Worm (Caenorhabditis elegans) whole organism, young adult: Measurements from ENCODE around the gene fbxa-181.

ENCODE experiments used
- athp-1 ChIP-seq: sonication (generic microtip); optimal IDR thresholded peaks from 2 replicates; lab custom pipeline; 2017; ENCODE audit warnings: mild to moderate bottlenecking, missing genetic modification characterization, missing compliant biosample characterization
- bed-1 ChIP-seq: fragments of 200-800 bp; sonication (Bioruptor generic); IDR thresholded peaks from 2 replicates; pipeline ENCODE4 v1.3.6; 2022; ENCODE audit warnings: missing genetic modification reagents, missing genetic modification characterization, missing compliant biosample characterization
- cebp-1 ChIP-seq, 2 experiments: fragments of 200-800 bp in 1 of 2; sonication (Bioruptor generic) in 1 of 2; sonication (generic microtip) in 1 of 2; IDR thresholded peaks in 1 of 2; optimal IDR thresholded peaks in 1 of 2; 2 replicates each; pipeline versions ENCODE4 v1.3.6 to Lab custom; 2017 to 2022; ENCODE audit warnings: missing compliant biosample characterization in 2 of 2, missing genetic modification characterization in 2 of 2, mild to moderate bottlenecking in 1 of 2, missing genetic modification reagents in 1 of 2, moderate library complexity in 1 of 2
- gei-17 ChIP-seq: fragments of 200-800 bp; sonication (Bioruptor generic); optimal IDR thresholded peaks from 2 replicates; lab custom pipeline; 2018; ENCODE audit warnings: mild to moderate bottlenecking, missing genetic modification characterization, missing compliant biosample characterization
- him-1 ChIP-seq: sonication (generic microtip); optimal IDR thresholded peaks from 2 replicates; lab custom pipeline; 2016; ENCODE audit warnings: missing genotype, missing genetic modification reagents, missing genetic modification characterization, missing compliant biosample characterization
- let-607 ChIP-seq, 2 experiments: fragments of 200-800 bp in 1 of 2; sonication (Bioruptor generic) in 1 of 2; sonication (generic microtip) in 1 of 2; optimal IDR thresholded peaks; 2 replicates each; lab custom pipeline; 2016 to 2018; ENCODE audit warnings: mild to moderate bottlenecking in 2 of 2, missing compliant biosample characterization in 2 of 2, missing genetic modification characterization in 2 of 2, moderate library complexity in 2 of 2, missing genotype in 1 of 2
- lsl-1 ChIP-seq: fragments of 200-800 bp; sonication (Bioruptor generic); optimal IDR thresholded peaks from 2 replicates; lab custom pipeline; 2018; ENCODE audit warnings: mild to moderate bottlenecking, missing genetic modification characterization, moderate library complexity, missing compliant biosample characterization
- mes-4 ChIP-seq: sonication (generic microtip); optimal IDR thresholded peaks from 2 replicates; lab custom pipeline; 2016; ENCODE audit warnings: missing genotype, missing genetic modification characterization, missing compliant biosample characterization
- nhr-80 ChIP-seq: sonication (generic microtip); optimal IDR thresholded peaks from 2 replicates; lab custom pipeline; 2016; ENCODE audit warnings: missing genetic modification characterization, missing compliant biosample characterization
- snpc-1.1 ChIP-seq: sonication (generic microtip); optimal IDR thresholded peaks from 2 replicates; lab custom pipeline; 2017; ENCODE audit warnings: missing genetic modification characterization, mild to moderate bottlenecking, missing compliant biosample characterization, antibody characterized with exemption, moderate library complexity, missing genotype, missing genetic modification reagents; ENCODE audit not compliant: insufficient read depth
- somi-1 ChIP-seq: fragments of 200-800 bp; sonication (Bioruptor generic); optimal IDR thresholded peaks from 2 replicates; lab custom pipeline; 2018; ENCODE audit warnings: mild to moderate bottlenecking, missing genetic modification characterization, missing compliant biosample characterization
- xnd-1 ChIP-seq: sonication (generic microtip); optimal IDR thresholded peaks from 2 replicates; lab custom pipeline; 2016; ENCODE audit warnings: missing genotype, missing genetic modification reagents, missing genetic modification characterization, missing compliant biosample characterization
- zfh-2 ChIP-seq: fragments of 200-800 bp; sonication (Bioruptor generic); conservative IDR thresholded peaks from 2 replicates; pipeline ENCODE4 v1.3.6; 2022; ENCODE audit warnings: missing genetic modification reagents, missing genetic modification characterization, missing compliant biosample characterization
- ztf-26 ChIP-seq: sonication (generic microtip); optimal IDR thresholded peaks from 2 replicates; lab custom pipeline; 2017; ENCODE audit warnings: missing genetic modification characterization, missing compliant biosample characterization

The fbxa-181 gene

DNA sequence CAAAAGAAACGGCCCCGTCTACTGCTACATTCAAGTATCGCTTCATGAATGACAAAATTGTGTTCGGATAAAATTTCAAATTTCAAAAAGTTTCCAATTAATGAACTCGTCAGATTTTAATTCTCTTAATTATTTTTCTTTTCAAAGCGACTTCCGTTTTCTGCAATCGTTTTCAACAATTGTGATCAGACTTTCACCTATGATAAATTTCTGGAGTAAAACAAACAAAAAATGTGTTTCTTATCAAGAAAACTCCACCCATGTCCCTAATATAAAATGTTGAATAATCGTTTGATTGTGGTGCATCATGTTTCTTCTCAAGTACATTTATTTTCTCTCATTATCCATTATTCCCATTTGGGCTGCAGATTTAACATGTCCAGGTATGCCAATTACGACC, 45.5 kb downstream of the fbxa-181 start, which contains the start of gene F20G2.5:
F20G2.5 (plus strand) TSS at position 301 of the 400 bp plus-strand sequence.
- TF ChIP-seq xnd-1 (tag; lab: Kevin White, UChicago) (no peak), athp-1 (tag; lab: Kevin White, UChicago) (no peak), zfh-2 (no peak), mes-4 (tag; lab: Kevin White, UChicago) (no peak), bed-1 (GFP tag; lab: Robert Waterston, UW) (no peak), snpc-1.1 (tag; lab: Kevin White, UChicago) (no peak), him-1 (no peak), somi-1 (GFP tag; lab: Kevin White, UChicago) (no peak), lsl-1 (GFP tag; lab: Kevin White, UChicago) (no peak), cebp-1 (GFP tag; IDR thresholded peaks at IDR 0.05; lab: Robert Waterston, UW) (no peak), cebp-1 (tag; optimal IDR thresholded peaks at IDR 0.05; lab: Kevin White, UChicago) (no peak), let-607 (tag; optimal IDR thresholded peaks at IDR 0.05; lab: Kevin White, UChicago) (no peak)
- TF ChIP-seq, all 124 proteins: peak for 0

DNA sequence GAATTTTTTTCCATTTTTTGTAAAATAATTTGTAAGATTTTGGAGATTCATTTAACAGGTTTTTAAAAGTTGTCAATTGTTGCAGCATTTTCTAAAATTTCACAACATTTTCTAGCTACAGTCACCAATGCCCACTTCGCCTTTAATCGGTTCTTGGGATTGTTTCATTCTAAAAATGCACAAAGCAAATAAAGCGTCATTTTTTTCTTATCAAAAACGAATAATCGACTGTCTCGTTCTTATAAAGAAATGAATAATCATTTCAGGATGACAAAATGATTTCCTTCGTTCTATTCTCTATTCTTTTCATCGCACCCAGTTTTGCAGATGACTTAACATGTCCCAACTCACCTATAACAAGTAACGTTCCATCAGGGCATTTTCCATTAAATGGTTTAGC, 49.9 kb downstream of the fbxa-181 start, which contains the start of gene F53C11.1:
F53C11.1 (plus strand) TSS at position 268 of the 400 bp plus-strand sequence.
- peak; percentile 46 for TF ChIP-seq nhr-80 (tag; lab: Kevin White, UChicago)
- TF ChIP-seq ztf-26 = no peak
- no peak for TF ChIP-seq gei-17 (GFP tag; lab: Kevin White, UChicago)
